Worm (Caenorhabditis elegans): ENCODE data around the gene F59E12.3.

Gene F59E12.3

ce11 chrII:5638059-5638458 is at the start of gene F59E12.3:
TSS of gene F59E12.3 (plus strand) at chrII:5638359.
- TF ChIP-seq nhr-77 (tag; optimal IDR thresholded peaks at IDR 0.05): no peak
- TF ChIP-seq unc-55 (GFP tag; optimal IDR thresholded peaks at IDR 0.05): no peak
- TF ChIP-seq ZK546.5 (tag; optimal IDR thresholded peaks at IDR 0.05): no peak

ce11 chrII:5589690-5590089 is 48.5 kb upstream of the F59E12.3 start, which contains the start of gene C17G10.13:
TSS of gene C17G10.13 (minus strand) at chrII:5589790.
- TF ChIP-seq sma-3 (GFP tag; optimal IDR thresholded peaks at IDR 0.05) (no peak), ztf-1 (GFP tag; conservative IDR thresholded peaks at IDR 0.05) (no peak), nhr-10 (tag; optimal IDR thresholded peaks at IDR 0.05) (no peak), ama-1 (optimal IDR thresholded peaks at IDR 0.05) (no peak), mbf-1 (tag; optimal IDR thresholded peaks at IDR 0.05) (no peak), egl-27 (tag; optimal IDR thresholded peaks at IDR 0.05) (no peak), ceh-16 (tag; optimal IDR thresholded peaks at IDR 0.05) (no peak), sem-4 (tag; optimal IDR thresholded peaks at IDR 0.05) (no peak), ZK546.5 (tag; optimal IDR thresholded peaks at IDR 0.05) (no peak), nhr-6 (tag; optimal IDR thresholded peaks at IDR 0.05) (no peak), ztf-11 (tag; optimal IDR thresholded peaks at IDR 0.05) (no peak), elt-3 (tag; optimal IDR thresholded peaks at IDR 0.05) (no peak)

ce11 chrII:5591558-5591957 is 46.6 kb upstream of the F59E12.3 start:
- TF ChIP-seq ztf-1 (GFP tag; conservative IDR thresholded peaks at IDR 0.05): no peak
- no peak for TF ChIP-seq F13H6.1 (tag; optimal IDR thresholded peaks at IDR 0.05)
- no peak for TF ChIP-seq blmp-1 (tag; optimal IDR thresholded peaks at IDR 0.05; ENCODE audit: insufficient read depth)
- TF ChIP-seq peb-1 (tag; optimal IDR thresholded peaks at IDR 0.05): no peak
- no peak for TF ChIP-seq lsy-2 (tag; optimal IDR thresholded peaks at IDR 0.05)
- TF ChIP-seq nhr-11 (tag; optimal IDR thresholded peaks at IDR 0.05): no peak
- TF ChIP-seq skn-1 (tag; optimal IDR thresholded peaks at IDR 0.05): no peak
- TF ChIP-seq unc-55 (GFP tag; optimal IDR thresholded peaks at IDR 0.05): no peak
- TF ChIP-seq nhr-25 (tag; optimal IDR thresholded peaks at IDR 0.05): no peak
- TF ChIP-seq alr-1 (tag; optimal IDR thresholded peaks at IDR 0.05): no peak
- no peak for TF ChIP-seq ZK546.5 (tag; optimal IDR thresholded peaks at IDR 0.05)
- TF ChIP-seq mab-5 (tag; optimal IDR thresholded peaks at IDR 0.05): no peak
- no peak for TF ChIP-seq C34F6.9 (tag; optimal IDR thresholded peaks at IDR 0.05)
- TF ChIP-seq crh-2 (tag; optimal IDR thresholded peaks at IDR 0.05): no peak
- no peak for TF ChIP-seq nhr-10 (tag; optimal IDR thresholded peaks at IDR 0.05)
- TF ChIP-seq unc-62 (GFP tag; optimal IDR thresholded peaks at IDR 0.05): no peak
- no peak for TF ChIP-seq nhr-6 (tag; optimal IDR thresholded peaks at IDR 0.05)

ce11 chrII:5592857-5593256 is 45.3 kb upstream of the F59E12.3 start:
- TF ChIP-seq lin-39 (tag; optimal IDR thresholded peaks at IDR 0.05) (no peak), elt-3 (tag; optimal IDR thresholded peaks at IDR 0.05) (no peak), crh-2 (tag; optimal IDR thresholded peaks at IDR 0.05) (no peak), mbf-1 (tag; optimal IDR thresholded peaks at IDR 0.05) (no peak), fos-1 (tag; optimal IDR thresholded peaks at IDR 0.05) (no peak), unc-39 (tag; optimal IDR thresholded peaks at IDR 0.05) (no peak), egl-27 (tag; optimal IDR thresholded peaks at IDR 0.05) (no peak), aly-2 (tag; optimal IDR thresholded peaks at IDR 0.05) (no peak), ceh-16 (tag; optimal IDR thresholded peaks at IDR 0.05) (no peak), snpc-4 (tag; optimal IDR thresholded peaks at IDR 0.05) (no peak), R02D3.7 (tag; optimal IDR thresholded peaks at IDR 0.05) (no peak), elt-1 (tag; optimal IDR thresholded peaks at IDR 0.05) (no peak), gmeb-1 (tag; optimal IDR thresholded peaks at IDR 0.05) (no peak), mdl-1 (tag; optimal IDR thresholded peaks at IDR 0.05) (no peak), F13H6.1 (tag; optimal IDR thresholded peaks at IDR 0.05) (no peak)

- peak; percentile 57 for TF ChIP-seq lin-13 (GFP tag; optimal IDR thresholded peaks at IDR 0.05)
- peak; percentile 91 for TF ChIP-seq fos-1 (tag; optimal IDR thresholded peaks at IDR 0.05)
- TF ChIP-seq zag-1 (tag; optimal IDR thresholded peaks at IDR 0.05): no peak
- no peak for TF ChIP-seq unc-39 (tag; optimal IDR thresholded peaks at IDR 0.05)
- no peak for TF ChIP-seq elt-3 (tag; optimal IDR thresholded peaks at IDR 0.05)
- no peak for TF ChIP-seq R02D3.7 (tag; optimal IDR thresholded peaks at IDR 0.05)
- TF ChIP-seq ztf-4 (tag; optimal IDR thresholded peaks at IDR 0.05): peak; percentile 68
- TF ChIP-seq nhr-10 (tag; optimal IDR thresholded peaks at IDR 0.05): no peak
- no peak for TF ChIP-seq aly-2 (tag; optimal IDR thresholded peaks at IDR 0.05)
- peak; percentile 60 for TF ChIP-seq gmeb-1 (tag; optimal IDR thresholded peaks at IDR 0.05)
- no peak for TF ChIP-seq ceh-82 (tag; optimal IDR thresholded peaks at IDR 0.05)
- TF ChIP-seq sma-9 (GFP tag; optimal IDR thresholded peaks at IDR 0.05): peak; percentile 80
- no peak for TF ChIP-seq sma-9 (tag; optimal IDR thresholded peaks at IDR 0.05)
- TF ChIP-seq nhr-129 (tag; optimal IDR thresholded peaks at IDR 0.05): peak; percentile 94
- no peak for TF ChIP-seq nhr-11 (tag; optimal IDR thresholded peaks at IDR 0.05)
- TF ChIP-seq nhr-25 (tag; optimal IDR thresholded peaks at IDR 0.05): peak; percentile 87
- no peak for TF ChIP-seq unc-62 (GFP tag; optimal IDR thresholded peaks at IDR 0.05)
- TF ChIP-seq lin-39 (tag; optimal IDR thresholded peaks at IDR 0.05): no peak
- peak; percentile 88 for TF ChIP-seq sem-4 (tag; optimal IDR thresholded peaks at IDR 0.05)
- no peak for TF ChIP-seq nhr-77 (tag; optimal IDR thresholded peaks at IDR 0.05)
- TF ChIP-seq crh-2 (tag; optimal IDR thresholded peaks at IDR 0.05): peak; percentile 77
- no peak for TF ChIP-seq ztf-11 (tag; optimal IDR thresholded peaks at IDR 0.05)
- TF ChIP-seq lin-11 (tag; optimal IDR thresholded peaks at IDR 0.05): peak; percentile 33
- no peak for TF ChIP-seq nhr-23 (tag; optimal IDR thresholded peaks at IDR 0.05)
- TF ChIP-seq nhr-21 (tag; optimal IDR thresholded peaks at IDR 0.05): peak; percentile 41
Observed at ce11 chrII:5593377-5593932, 44.7 kb upstream of the F59E12.3 start, which contains the start of gene cdc-14. TSS of gene cdc-14 (minus strand) at chrII:5593427.
